Worm (Caenorhabditis elegans) whole organism, early embryonic: Measurements from ENCODE around the gene acs-12.

Experiments
- B0310.2 ChIP-seq: sonication (generic microtip); optimal IDR thresholded peaks from 2 replicates; lab custom pipeline; 2016; ENCODE audit warnings: mild to moderate bottlenecking, missing genetic modification characterization, missing compliant biosample characterization
- F13C5.2 ChIP-seq: sonication (generic microtip); optimal IDR thresholded peaks from 2 replicates; lab custom pipeline; 2017; ENCODE audit warnings: mild to moderate bottlenecking, missing genetic modification characterization, inconsistent platforms, missing compliant biosample characterization
- aly-1 ChIP-seq: sonication (generic microtip); optimal IDR thresholded peaks from 2 replicates; lab custom pipeline; 2016; ENCODE audit warnings: missing genetic modification characterization, missing compliant biosample characterization
- ama-1 ChIP-seq: fragments of 150-350 bp; optimal IDR thresholded peaks from 2 replicates; lab custom pipeline; 2014
- ceh-13 ChIP-seq: fragments of 200-800 bp; sonication (Bioruptor generic); optimal IDR thresholded peaks from 2 replicates; lab custom pipeline; 2018; ENCODE audit warnings: mild to moderate bottlenecking, missing genetic modification characterization, missing compliant biosample characterization
- ceh-36 ChIP-seq: sonication (generic microtip); optimal IDR thresholded peaks from 2 replicates; lab custom pipeline; 2016; ENCODE audit warnings: missing genetic modification characterization, inconsistent platforms, missing compliant biosample characterization
- ets-7 ChIP-seq: sonication (generic microtip); optimal IDR thresholded peaks from 2 replicates; lab custom pipeline; 2016; ENCODE audit warnings: missing genotype, missing genetic modification characterization, missing compliant biosample characterization
- flt-1 ChIP-seq: fragments of 200-800 bp; sonication (Bioruptor generic); IDR thresholded peaks from 2 replicates; pipeline ENCODE4 v1.3.6; 2022; ENCODE audit warnings: missing genetic modification characterization, missing compliant biosample characterization
- hmbx-1 ChIP-seq: sonication (generic microtip); optimal IDR thresholded peaks from 2 replicates; lab custom pipeline; 2016; ENCODE audit warnings: mild to moderate bottlenecking, missing genetic modification characterization, missing compliant biosample characterization
- hmg-4 ChIP-seq: fragments of 200-800 bp; sonication (Bioruptor generic); optimal IDR thresholded peaks from 2 replicates; lab custom pipeline; 2018; ENCODE audit warnings: mild to moderate bottlenecking, missing genetic modification characterization, missing compliant biosample characterization
- hnd-1 ChIP-seq: sonication (generic microtip); optimal IDR thresholded peaks from 2 replicates; lab custom pipeline; 2016; ENCODE audit warnings: missing genetic modification characterization, missing compliant biosample characterization
- pes-1 ChIP-seq: fragments of 200-800 bp; sonication (Bioruptor generic); IDR thresholded peaks from 2 replicates; pipeline ENCODE4 v1.3.6; 2022; ENCODE audit warnings: missing genetic modification reagents, missing genetic modification characterization, missing compliant biosample characterization
- scrt-1 ChIP-seq: fragments of 200-800 bp; sonication (Bioruptor generic); IDR thresholded peaks from 2 replicates; pipeline ENCODE4 v1.3.6; 2022; ENCODE audit warnings: missing genetic modification characterization, missing compliant biosample characterization
- sea-1 ChIP-seq: fragments of 200-800 bp; sonication (Bioruptor generic); conservative IDR thresholded peaks from 2 replicates; pipeline ENCODE4 v1.3.6; 2022; ENCODE audit warnings: missing genetic modification characterization, missing compliant biosample characterization
- tbx-11 ChIP-seq: fragments of 200-800 bp; sonication (Bioruptor generic); IDR thresholded peaks from 2 replicates; pipeline ENCODE4 v1.3.6; 2022; ENCODE audit warnings: missing genetic modification characterization, missing compliant biosample characterization
- tbx-37 ChIP-seq: fragments of 200-800 bp; sonication (Bioruptor generic); conservative IDR thresholded peaks from 2 replicates; pipeline ENCODE4 v1.3.6; 2022; ENCODE audit warnings: missing genetic modification reagents, missing genetic modification characterization, missing compliant biosample characterization
- tra-4 ChIP-seq: sonication (generic microtip); optimal IDR thresholded peaks from 2 replicates; lab custom pipeline; 2017; ENCODE audit warnings: missing genetic modification characterization, missing compliant biosample characterization

Gene acs-12

DNA sequence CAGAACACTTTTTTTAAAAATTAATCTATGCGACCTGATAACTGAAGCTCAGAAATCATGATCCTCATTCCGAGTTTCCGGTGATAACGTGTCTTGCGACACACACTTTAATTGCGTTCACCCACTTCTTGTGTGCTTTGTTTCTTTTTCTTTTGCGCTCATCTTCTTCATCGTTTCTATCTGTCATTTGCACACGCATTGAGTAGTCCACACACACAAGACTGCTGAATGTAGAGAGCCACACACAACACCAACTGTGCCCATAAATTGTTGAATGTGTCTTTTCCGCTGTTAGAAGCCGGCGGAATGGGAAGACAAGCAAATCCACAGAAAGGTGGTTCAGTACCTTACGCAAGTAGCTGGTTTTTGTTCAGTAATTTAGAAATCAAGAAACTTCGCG, 16.4 kb downstream of the acs-12 start:
- TF ChIP-seq tbx-11 (GFP tag; lab: Robert Waterston, UW) (no peak), F13C5.2 (no peak), ceh-36 (tag; lab: Kevin White, UChicago) (no peak), ets-7 (tag; lab: Kevin White, UChicago) (no peak), scrt-1 (GFP tag; lab: Robert Waterston, UW) (no peak), hmbx-1 (tag; lab: Kevin White, UChicago) (no peak), hmg-4 (GFP tag; lab: Kevin White, UChicago) (no peak), aly-1 (tag; lab: Kevin White, UChicago) (no peak), hnd-1 (no peak), tbx-37 (no peak), B0310.2 (tag; lab: Kevin White, UChicago) (no peak), tra-4 (tag; lab: Kevin White, UChicago) (no peak), pes-1 (GFP tag; lab: Robert Waterston, UW) (no peak), ama-1 (lab: Kevin White, UChicago) (no peak), sea-1 (GFP tag; lab: Robert Waterston, UW) (no peak), ceh-13 (GFP tag; lab: Kevin White, UChicago) (no peak), flt-1 (no peak)
